Worm (Caenorhabditis elegans) whole organism, L3 larva: ENCODE results near the gene tsg-101.

ENCODE experiments used
- ZK546.5 ChIP-seq: sonication (generic microtip); optimal IDR thresholded peaks from 2 replicates; lab custom pipeline; 2017; ENCODE audit warnings: missing biosample characterization, missing genetic modification characterization
- aly-2 ChIP-seq: fragments of 150-350 bp; optimal IDR thresholded peaks from 2 replicates; lab custom pipeline; 2014; ENCODE audit warnings: missing biosample characterization, missing genetic modification characterization
- ama-1 ChIP-seq: fragments of 150-350 bp; optimal IDR thresholded peaks from 2 replicates; lab custom pipeline; 2018
- ceh-16 ChIP-seq: sonication (generic microtip); optimal IDR thresholded peaks from 2 replicates; lab custom pipeline; 2017; ENCODE audit warnings: missing biosample characterization, missing genetic modification characterization
- ceh-28 ChIP-seq: fragments of 150-350 bp; optimal IDR thresholded peaks from 2 replicates; lab custom pipeline; 2014; ENCODE audit warnings: missing biosample characterization, missing genetic modification reagents, missing genetic modification characterization
- ceh-9 ChIP-seq: sonication (generic microtip); optimal IDR thresholded peaks from 2 replicates; lab custom pipeline; 2018; ENCODE audit warnings: missing biosample characterization, missing genetic modification characterization
- daf-12 ChIP-seq: fragments of 150-350 bp; optimal IDR thresholded peaks from 2 replicates; lab custom pipeline; 2014; ENCODE audit warnings: missing biosample characterization, missing genetic modification reagents, missing genetic modification characterization
- egl-27 ChIP-seq: sonication (generic microtip); optimal IDR thresholded peaks from 4 replicates; lab custom pipeline; 2017; ENCODE audit warnings: missing biosample characterization, missing genetic modification reagents, missing genetic modification characterization
- elt-1 ChIP-seq: fragments of 150-350 bp; optimal IDR thresholded peaks from 2 replicates; lab custom pipeline; 2014; ENCODE audit warnings: missing biosample characterization, missing genetic modification characterization
- elt-2 ChIP-seq: sonication (generic microtip); optimal IDR thresholded peaks from 2 replicates; lab custom pipeline; 2016; ENCODE audit warnings: missing genetic modification reagents, mild to moderate bottlenecking, missing genetic modification characterization, missing compliant biosample characterization
- eor-1 ChIP-seq, 2 experiments: fragments of 150-350 bp; optimal IDR thresholded peaks; 2 replicates each; lab custom pipeline; 2014 to 2018; ENCODE audit warnings: missing biosample characterization in 2 of 2, missing genetic modification characterization in 2 of 2
- fkh-10 ChIP-seq: sonication (generic microtip); optimal IDR thresholded peaks from 2 replicates; lab custom pipeline; 2017; ENCODE audit warnings: missing biosample characterization, missing genetic modification reagents, missing genetic modification characterization
- fkh-2 ChIP-seq: fragments of 150-350 bp; optimal IDR thresholded peaks from 2 replicates; lab custom pipeline; 2014; ENCODE audit warnings: missing biosample characterization, missing genetic modification reagents, missing genetic modification characterization
- fos-1 ChIP-seq: fragments of 150-350 bp; optimal IDR thresholded peaks from 2 replicates; lab custom pipeline; 2014; ENCODE audit warnings: missing biosample characterization, missing genetic modification characterization
- hmg-11 ChIP-seq: sonication (generic microtip); optimal IDR thresholded peaks from 2 replicates; lab custom pipeline; 2016; ENCODE audit warnings: missing genetic modification characterization, missing compliant biosample characterization
- jun-1 ChIP-seq: fragments of 150-350 bp; optimal IDR thresholded peaks from 2 replicates; lab custom pipeline; 2014; ENCODE audit warnings: missing biosample characterization, missing genetic modification reagents, missing genetic modification characterization
- lin-15B ChIP-seq: fragments of 150-350 bp; optimal IDR thresholded peaks from 2 replicates; lab custom pipeline; 2014; ENCODE audit warnings: missing biosample characterization, missing genetic modification characterization
- mdl-1 ChIP-seq: fragments of 150-350 bp; optimal IDR thresholded peaks from 2 replicates; lab custom pipeline; 2014; ENCODE audit warnings: missing biosample characterization, missing genetic modification characterization
- nhr-11 ChIP-seq: fragments of 150-350 bp; optimal IDR thresholded peaks from 2 replicates; lab custom pipeline; 2014; ENCODE audit warnings: missing biosample characterization, missing genetic modification characterization
- nhr-12 ChIP-seq: fragments of 150-350 bp; optimal IDR thresholded peaks from 2 replicates; lab custom pipeline; 2014; ENCODE audit warnings: missing biosample characterization, missing genetic modification characterization
- nhr-237 ChIP-seq: fragments of 150-350 bp; optimal IDR thresholded peaks from 2 replicates; lab custom pipeline; 2014; ENCODE audit warnings: missing biosample characterization, missing genetic modification characterization
- nhr-25 ChIP-seq: sonication (generic microtip); optimal IDR thresholded peaks from 2 replicates; lab custom pipeline; 2017; ENCODE audit warnings: missing biosample characterization, missing genetic modification characterization
- nhr-28 ChIP-seq: fragments of 150-350 bp; optimal IDR thresholded peaks from 2 replicates; lab custom pipeline; 2014; ENCODE audit warnings: missing biosample characterization, missing genetic modification characterization
- nhr-43 ChIP-seq: sonication (generic microtip); optimal IDR thresholded peaks from 2 replicates; lab custom pipeline; 2016; ENCODE audit warnings: mild to moderate bottlenecking, missing genetic modification characterization, missing compliant biosample characterization; ENCODE audit not compliant: poor library complexity, severe bottlenecking
- nhr-67 ChIP-seq: fragments of 150-350 bp; optimal IDR thresholded peaks from 2 replicates; lab custom pipeline; 2014; ENCODE audit warnings: missing biosample characterization, missing genetic modification characterization
- nhr-76 ChIP-seq: fragments of 150-350 bp; sonication (generic microtip); optimal IDR thresholded peaks from 5 replicates; lab custom pipeline; 2014; ENCODE audit warnings: missing biosample characterization, missing genetic modification characterization
- pha-4 ChIP-seq: fragments of 150-350 bp; optimal IDR thresholded peaks from 2 replicates; lab custom pipeline; 2014; ENCODE audit warnings: missing biosample characterization, missing genetic modification reagents, missing genetic modification characterization
- pqm-1 ChIP-seq: fragments of 150-350 bp; optimal IDR thresholded peaks from 2 replicates; lab custom pipeline; 2017; ENCODE audit warnings: missing biosample characterization, missing genetic modification characterization, inconsistent platforms
- sea-2 ChIP-seq: fragments of 150-350 bp; sonication (generic microtip); optimal IDR thresholded peaks from 4 replicates; lab custom pipeline; 2014; ENCODE audit warnings: missing biosample characterization, missing genetic modification reagents, missing genetic modification characterization
- snpc-4 ChIP-seq: fragments of 150-350 bp; optimal IDR thresholded peaks from 2 replicates; lab custom pipeline; 2014; ENCODE audit warnings: missing biosample characterization, missing genetic modification characterization
- tbx-2 ChIP-seq: sonication (generic microtip); optimal IDR thresholded peaks from 2 replicates; lab custom pipeline; 2016; ENCODE audit warnings: mild to moderate bottlenecking, missing genetic modification characterization, missing compliant biosample characterization
- unc-39 ChIP-seq: sonication (generic microtip); optimal IDR thresholded peaks from 4 replicates; lab custom pipeline; 2017; ENCODE audit warnings: missing biosample characterization, missing genetic modification characterization
- zag-1 ChIP-seq: fragments of 150-350 bp; optimal IDR thresholded peaks from 2 replicates; lab custom pipeline; 2014; ENCODE audit warnings: missing biosample characterization, missing genetic modification characterization
- ztf-11 ChIP-seq: fragments of 150-350 bp; optimal IDR thresholded peaks from 2 replicates; lab custom pipeline; 2014; ENCODE audit warnings: missing biosample characterization, missing genetic modification characterization
- ztf-4 ChIP-seq: fragments of 150-350 bp; optimal IDR thresholded peaks from 2 replicates; lab custom pipeline; 2014; ENCODE audit warnings: missing biosample characterization, missing genetic modification characterization

The tsg-101 gene

ce11 chrIV:3509477-3510063, 4.8 kb downstream of the tsg-101 start, which contains the start of gene ced-10:
ced-10 (minus strand) TSS chrIV:3509527.
- TF ChIP-seq nhr-43 (tag; lab: Kevin White, UChicago): no peak
- no peak for TF ChIP-seq elt-1 (tag; lab: Kevin White, UChicago)
- no peak for TF ChIP-seq nhr-237 (tag; lab: Kevin White, UChicago)
- no peak for TF ChIP-seq unc-39 (tag; lab: Kevin White, UChicago)
- no peak for TF ChIP-seq aly-2 (tag; lab: Kevin White, UChicago)
- no peak for TF ChIP-seq ceh-28 (tag; lab: Kevin White, UChicago)
- TF ChIP-seq eor-1 (tag; optimal IDR thresholded peaks at IDR 0.05; lab: Kevin White, UChicago): no peak
- no peak for TF ChIP-seq elt-2 (tag; lab: Kevin White, UChicago)
- no peak for TF ChIP-seq snpc-4 (tag; lab: Kevin White, UChicago)
- TF ChIP-seq nhr-28 (tag; lab: Kevin White, UChicago): no peak
- no peak for TF ChIP-seq fos-1 (tag; lab: Kevin White, UChicago)
- TF ChIP-seq nhr-12 (tag; lab: Kevin White, UChicago): no peak
- TF ChIP-seq nhr-67 (tag; lab: Kevin White, UChicago): no peak
- TF ChIP-seq, all 47 proteins: peak for 0

- peak; percentile 6 for TF ChIP-seq pha-4 (tag; lab: Kevin White, UChicago)
- no peak for TF ChIP-seq egl-27
Observed at ce11 chrIV:3505940-3506339, 8.4 kb downstream of the tsg-101 start.

DNA sequence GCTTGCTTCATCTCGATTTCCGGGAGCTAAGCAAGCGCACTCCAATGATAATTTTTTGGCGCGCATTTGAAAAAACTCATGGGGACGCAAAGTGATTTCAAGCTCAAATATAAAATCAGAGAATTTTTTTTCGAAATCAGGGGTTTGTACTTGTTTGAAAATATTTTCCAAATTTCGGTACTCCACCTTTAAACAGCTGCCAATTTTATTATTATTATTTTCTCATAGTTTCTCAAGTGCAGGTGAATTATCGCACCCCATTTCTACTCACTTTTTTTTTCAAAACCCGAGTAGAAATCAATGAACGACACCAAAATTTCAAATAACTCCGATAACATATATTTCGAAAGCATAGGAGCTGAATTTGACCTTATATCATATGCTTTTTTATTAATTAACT, 10.2 kb downstream of the tsg-101 start, which contains the start of gene srz-83:
TSS of gene srz-83 (plus strand) at position 301 of the 400 bp plus-strand sequence.
- TF ChIP-seq nhr-11 (tag; lab: Kevin White, UChicago): no peak
- no peak for TF ChIP-seq pqm-1 (tag; lab: Kevin White, UChicago)
- no peak for TF ChIP-seq ceh-16
- no peak for TF ChIP-seq unc-39 (tag; lab: Kevin White, UChicago)
- TF ChIP-seq pha-4 (tag; lab: Kevin White, UChicago): no peak
- TF ChIP-seq aly-2 (tag; lab: Kevin White, UChicago): no peak
- no peak for TF ChIP-seq lin-15B
- no peak for TF ChIP-seq tbx-2 (tag; lab: Kevin White, UChicago)
- no peak for TF ChIP-seq ceh-9 (tag; lab: Kevin White, UChicago)
- TF ChIP-seq sea-2 (GFP tag; lab: Kevin White, UChicago): no peak
- TF ChIP-seq nhr-237 (tag; lab: Kevin White, UChicago): no peak
- no peak for TF ChIP-seq ama-1 (lab: Kevin White, UChicago)
- no peak for TF ChIP-seq fkh-10 (GFP tag; lab: Kevin White, UChicago)
- no peak for TF ChIP-seq nhr-28 (tag; lab: Kevin White, UChicago)
- TF ChIP-seq ztf-4: no peak
- TF ChIP-seq fkh-2 (tag; lab: Kevin White, UChicago): no peak
- TF ChIP-seq mdl-1: no peak
- TF ChIP-seq ceh-28 (tag; lab: Kevin White, UChicago): no peak
- no peak for TF ChIP-seq nhr-76 (tag; lab: Kevin White, UChicago)

DNA sequence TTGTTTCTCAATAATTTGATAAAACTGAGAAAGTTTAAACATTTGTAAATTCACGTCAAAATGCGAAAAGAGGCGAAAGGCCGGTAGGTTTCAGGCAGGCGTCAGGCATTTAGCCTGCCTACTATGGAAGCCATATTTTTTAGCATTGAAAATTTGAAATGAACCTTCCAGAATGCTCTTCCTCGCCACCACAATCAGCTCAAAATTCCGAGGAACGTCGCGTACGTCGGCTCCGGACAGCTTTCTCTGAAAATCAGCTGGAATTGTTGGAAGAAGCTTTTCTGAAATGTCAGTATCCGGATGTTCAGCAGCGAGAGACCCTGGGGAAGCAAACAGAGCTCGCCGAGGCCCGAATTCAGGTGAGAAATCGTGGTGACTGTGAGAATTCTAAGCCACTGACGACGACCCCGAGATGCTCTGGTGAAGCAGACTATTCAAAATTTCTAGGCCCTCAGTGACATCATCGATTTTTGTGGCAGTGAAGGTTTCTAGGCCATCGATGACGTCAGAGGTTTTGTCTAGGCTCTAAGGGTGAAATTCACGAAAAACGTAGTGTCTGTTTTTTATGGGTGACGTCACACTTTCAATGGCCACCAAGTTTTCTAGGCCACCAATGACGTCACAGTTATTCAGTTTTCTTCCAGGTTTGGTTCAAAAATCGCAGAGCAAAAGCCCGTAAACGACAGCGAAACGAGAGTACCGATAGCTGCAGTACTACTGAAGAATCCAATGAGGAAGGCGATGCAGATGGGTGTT, 12.2 kb downstream of the tsg-101 start:
- TF ChIP-seq zag-1 (tag; lab: Kevin White, UChicago) (no peak), mdl-1 (no peak), ama-1 (lab: Kevin White, UChicago) (no peak), ceh-28 (tag; lab: Kevin White, UChicago) (no peak), unc-39 (tag; lab: Kevin White, UChicago) (no peak), sea-2 (GFP tag; lab: Kevin White, UChicago) (no peak), ztf-11 (tag; lab: Kevin White, UChicago) (no peak), jun-1 (tag; lab: Kevin White, UChicago) (no peak), fkh-2 (tag; lab: Kevin White, UChicago) (no peak), ceh-9 (tag; lab: Kevin White, UChicago) (no peak), ztf-4 (no peak), nhr-11 (tag; lab: Kevin White, UChicago) (no peak), daf-12 (tag; lab: Kevin White, UChicago) (no peak), ZK546.5 (tag; lab: Kevin White, UChicago) (no peak), hmg-11 (tag; lab: Kevin White, UChicago) (no peak), nhr-25 (tag; lab: Kevin White, UChicago) (no peak)
- TF ChIP-seq, all 47 proteins: peak for 0
